Fruit fly (Drosophila melanogaster) whole organism, embryonic: ENCODE data around the gene Mst57Da.

Experiments used
- Ada2b ChIP-seq: fragments of 200-800 bp; sonication (Bioruptor generic); IDR thresholded peaks from 2 replicates; pipeline ENCODE4 v1.3.6; 2022; ENCODE audit warnings: missing biosample characterization, missing genetic modification characterization
- Adf1 ChIP-seq: fragments of 200-800 bp; sonication (Bioruptor generic); IDR thresholded peaks from 2 replicates; pipeline ENCODE4 v1.3.6; 2022; ENCODE audit warnings: missing biosample characterization, missing genetic modification characterization
- CG10267 ChIP-seq: fragments of 200-800 bp; sonication (Bioruptor generic); optimal IDR thresholded peaks from 2 replicates; lab custom pipeline; 2018; ENCODE audit warnings: missing biosample characterization, mild to moderate bottlenecking, missing genetic modification characterization, moderate library complexity
- CG10654 ChIP-seq: fragments of 200-800 bp; sonication (Bioruptor generic); optimal IDR thresholded peaks from 2 replicates; lab custom pipeline; 2016; ENCODE audit warnings: missing biosample characterization, missing genetic modification characterization
- CG11398 ChIP-seq: fragments of 200-800 bp; sonication (Bioruptor generic); optimal IDR thresholded peaks from 2 replicates; lab custom pipeline; 2016; ENCODE audit warnings: missing biosample characterization, missing genetic modification characterization
- CG12071 ChIP-seq: fragments of 200-800 bp; sonication (Bioruptor generic); optimal IDR thresholded peaks from 3 replicates; lab custom pipeline; 2018; ENCODE audit warnings: missing biosample characterization, mild to moderate bottlenecking, missing genetic modification characterization
- CG12744 ChIP-seq: fragments of 200-800 bp; sonication (Bioruptor generic); optimal IDR thresholded peaks from 2 replicates; lab custom pipeline; 2016; ENCODE audit warnings: missing biosample characterization, missing genetic modification characterization
- CG12942 ChIP-seq: fragments of 200-800 bp; sonication (Bioruptor generic); optimal IDR thresholded peaks from 3 replicates; lab custom pipeline; 2016; ENCODE audit warnings: missing biosample characterization, missing genetic modification characterization
- CG15514 ChIP-seq: fragments of 200-800 bp; sonication (Bioruptor generic); optimal IDR thresholded peaks from 3 replicates; lab custom pipeline; 2017; ENCODE audit warnings: missing biosample characterization, missing genetic modification characterization, mild to moderate bottlenecking, moderate library complexity, missing genetic modification reagents
- CG1832 ChIP-seq: fragments of 200-800 bp; sonication (Bioruptor generic); optimal IDR thresholded peaks from 2 replicates; lab custom pipeline; 2017; ENCODE audit warnings: missing biosample characterization, mild to moderate bottlenecking, missing genetic modification characterization, inconsistent platforms
- CG18599 ChIP-seq: fragments of 200-800 bp; sonication (Bioruptor generic); optimal IDR thresholded peaks from 3 replicates; lab custom pipeline; 2017; ENCODE audit warnings: missing biosample characterization, missing genetic modification characterization, mild to moderate bottlenecking, moderate library complexity, missing genetic modification reagents
- CG33557 ChIP-seq: fragments of 200-800 bp; sonication (Bioruptor generic); optimal IDR thresholded peaks from 2 replicates; lab custom pipeline; 2019; ENCODE audit warnings: missing biosample characterization, mild to moderate bottlenecking, missing genetic modification characterization, moderate library complexity
- CG3726 ChIP-seq: fragments of 200-800 bp; sonication (Bioruptor generic); IDR thresholded peaks from 3 replicates; pipeline ENCODE4, ENCODE4 v1.3.6; 2022; ENCODE audit warnings: missing biosample characterization, missing genetic modification characterization
- CG4404 ChIP-seq: fragments of 200-800 bp; sonication (Bioruptor generic); IDR thresholded peaks from 2 replicates; pipeline ENCODE4 v1.3.6; 2022; ENCODE audit warnings: missing biosample characterization, missing genetic modification characterization
- CG5180 ChIP-seq: fragments of 200-800 bp; sonication (Bioruptor generic); optimal IDR thresholded peaks from 3 replicates; lab custom pipeline; 2017; ENCODE audit warnings: missing biosample characterization, missing genetic modification characterization, mild to moderate bottlenecking, moderate library complexity, missing genetic modification reagents
- CG6813 ChIP-seq: fragments of 200-800 bp; sonication (Bioruptor generic); optimal IDR thresholded peaks from 2 replicates; lab custom pipeline; 2017; ENCODE audit warnings: missing biosample characterization, missing genetic modification characterization, mild to moderate bottlenecking, moderate library complexity, missing genetic modification reagents
- CG7357 ChIP-seq: fragments of 200-800 bp; sonication (Bioruptor generic); IDR thresholded peaks from 3 replicates; pipeline ENCODE4 v1.3.6; 2022; ENCODE audit warnings: missing biosample characterization, missing genetic modification characterization
- CG7745 ChIP-seq: fragments of 200-800 bp; sonication (Bioruptor generic); optimal IDR thresholded peaks from 2 replicates; lab custom pipeline; 2018; ENCODE audit warnings: missing biosample characterization, mild to moderate bottlenecking, missing genetic modification characterization, moderate library complexity
- CHES-1-like ChIP-seq: fragments of 200-800 bp; sonication (Bioruptor generic); optimal IDR thresholded peaks from 2 replicates; lab custom pipeline; 2016; ENCODE audit warnings: missing biosample characterization, missing genetic modification characterization
- Deaf1 ChIP-seq: fragments of 200-800 bp; optimal IDR thresholded peaks from 3 replicates; lab custom pipeline; 2019; ENCODE audit warnings: missing biosample characterization, mild to moderate bottlenecking, missing genetic modification characterization, moderate library complexity
- Dip3 ChIP-seq: fragments of 200-800 bp; sonication (Bioruptor generic); optimal IDR thresholded peaks from 3 replicates; lab custom pipeline; 2016; ENCODE audit warnings: missing biosample characterization, missing genetic modification characterization
- Drgx ChIP-seq: fragments of 200-800 bp; sonication (Bioruptor generic); IDR thresholded peaks from 2 replicates; pipeline ENCODE4 v1.3.6; 2022; ENCODE audit warnings: missing biosample characterization, missing genetic modification characterization
- HmgD ChIP-seq: fragments of 200-800 bp; sonication (Bioruptor generic); optimal IDR thresholded peaks from 3 replicates; lab custom pipeline; 2016; ENCODE audit warnings: missing biosample characterization, missing genetic modification characterization
- Hmr ChIP-seq: fragments of 200-800 bp; sonication (Bioruptor generic); optimal IDR thresholded peaks from 3 replicates; lab custom pipeline; 2017; ENCODE audit warnings: mild to moderate bottlenecking, missing biosample characterization, missing genetic modification reagents, missing genetic modification characterization
- Hsf ChIP-seq: fragments of 200-800 bp; sonication (Bioruptor generic); optimal IDR thresholded peaks from 3 replicates; lab custom pipeline; 2016; ENCODE audit warnings: missing biosample characterization, missing genetic modification characterization
- Max ChIP-seq: fragments of 200-800 bp; sonication (Bioruptor generic); optimal IDR thresholded peaks from 2 replicates; lab custom pipeline; 2016; ENCODE audit warnings: missing biosample characterization, mild to moderate bottlenecking, missing genetic modification characterization
- Opbp ChIP-seq: fragments of 200-800 bp; sonication (Bioruptor generic); IDR thresholded peaks from 3 replicates; pipeline ENCODE4 v1.3.6; 2022; ENCODE audit warnings: missing biosample characterization, missing genetic modification characterization; ENCODE audit not compliant: partially characterized antibody
- Poxn ChIP-seq: fragments of 200-800 bp; sonication (Bioruptor generic); IDR thresholded peaks from 2 replicates; pipeline ENCODE4 v1.3.6; 2022; ENCODE audit warnings: missing biosample characterization, missing genetic modification characterization
- Ptx1 ChIP-seq: fragments of 200-800 bp; sonication (Bioruptor generic); IDR thresholded peaks from 2 replicates; pipeline ENCODE4 v1.3.6; 2022; ENCODE audit warnings: missing biosample characterization, missing genetic modification characterization
- Sox102F ChIP-seq: fragments of 200-800 bp; sonication (Bioruptor generic); optimal IDR thresholded peaks from 2 replicates; lab custom pipeline; 2018; ENCODE audit warnings: missing biosample characterization, mild to moderate bottlenecking, missing genetic modification characterization, moderate library complexity
- Vsx1 ChIP-seq: fragments of 200-800 bp; sonication (Bioruptor generic); optimal IDR thresholded peaks from 2 replicates; lab custom pipeline; 2017; ENCODE audit warnings: missing biosample characterization, mild to moderate bottlenecking, missing genetic modification characterization, missing genetic modification reagents
- az2 ChIP-seq: fragments of 200-800 bp; sonication (Bioruptor generic); optimal IDR thresholded peaks from 3 replicates; lab custom pipeline; 2016; ENCODE audit warnings: missing biosample characterization, missing genetic modification characterization
- dysf ChIP-seq: fragments of 200-800 bp; sonication (Bioruptor generic); IDR thresholded peaks from 3 replicates; pipeline ENCODE4 v1.3.6; 2022; ENCODE audit warnings: missing biosample characterization, missing genetic modification characterization
- lab ChIP-seq: fragments of 200-800 bp; sonication (Bioruptor generic); optimal IDR thresholded peaks from 3 replicates; lab custom pipeline; 2017; ENCODE audit warnings: missing biosample characterization, missing genetic modification characterization, mild to moderate bottlenecking, moderate library complexity, missing genetic modification reagents
- oc ChIP-seq: fragments of 200-800 bp; sonication (Bioruptor generic); optimal IDR thresholded peaks from 2 replicates; lab custom pipeline; 2018; ENCODE audit warnings: missing biosample characterization, mild to moderate bottlenecking, missing genetic modification characterization, moderate library complexity
- peb ChIP-seq: fragments of 200-800 bp; sonication (Bioruptor generic); IDR thresholded peaks from 2 replicates; pipeline ENCODE4 v1.3.6; 2022; ENCODE audit warnings: missing biosample characterization, missing genetic modification characterization
- phol ChIP-seq: fragments of 200-800 bp; sonication (Bioruptor generic); optimal IDR thresholded peaks from 3 replicates; lab custom pipeline; 2018; ENCODE audit warnings: missing biosample characterization, mild to moderate bottlenecking, missing genetic modification characterization, moderate library complexity
- pros ChIP-seq: fragments of 200-800 bp; sonication (Bioruptor generic); optimal IDR thresholded peaks from 3 replicates; lab custom pipeline; 2019; ENCODE audit warnings: missing biosample characterization, mild to moderate bottlenecking, missing genetic modification characterization, moderate library complexity
- psq ChIP-seq: fragments of 200-800 bp; sonication (Bioruptor generic); optimal IDR thresholded peaks from 2 replicates; lab custom pipeline; 2017; ENCODE audit warnings: missing biosample characterization, missing genetic modification characterization
- row ChIP-seq: fragments of 200-800 bp; sonication (Bioruptor generic); IDR thresholded peaks from 3 replicates; pipeline ENCODE4 v1.3.6; 2022; ENCODE audit warnings: missing biosample characterization, missing genetic modification characterization
- sc ChIP-seq, 3 experiments: fragments of >200 bp in 2 of 3; fragments of 200-800 bp in 1 of 3; sonication (Bioruptor generic) in 1 of 3; optimal IDR thresholded peaks; 2 replicates in 2 of 3; 3 replicates in 1 of 3; lab custom pipeline; 2017; ENCODE audit warnings: mild to moderate bottlenecking in 1 of 3, missing biosample characterization in 1 of 3, missing genetic modification characterization in 1 of 3, missing genetic modification reagents in 1 of 3
- sens ChIP-seq: fragments of 200-800 bp; sonication (Bioruptor generic); peaks from one replicate; lab custom pipeline; 2016; ENCODE audit warnings: missing biosample characterization, missing genetic modification characterization
- sens-2 ChIP-seq: fragments of 200-800 bp; sonication (Bioruptor generic); IDR thresholded peaks from 2 replicates; pipeline ENCODE4 v1.3.6; 2022; ENCODE audit warnings: missing biosample characterization, missing genetic modification characterization
- slou ChIP-seq: fragments of 200-800 bp; sonication (Bioruptor generic); optimal IDR thresholded peaks from 3 replicates; lab custom pipeline; 2016; ENCODE audit warnings: missing biosample characterization, missing genetic modification characterization
- stwl ChIP-seq: fragments of 200-800 bp; sonication (Bioruptor generic); optimal IDR thresholded peaks from 3 replicates; lab custom pipeline; 2018; ENCODE audit warnings: missing biosample characterization, mild to moderate bottlenecking, missing genetic modification characterization, moderate library complexity
- tgo ChIP-seq: fragments of 200-800 bp; sonication (Bioruptor generic); IDR thresholded peaks from 3 replicates; pipeline ENCODE4 v1.3.6; 2022; ENCODE audit warnings: missing biosample characterization, missing genetic modification characterization
- usp ChIP-seq: fragments of >200 bp; optimal IDR thresholded peaks from 2 replicates; lab custom pipeline; 2017; ENCODE audit warnings: missing biosample characterization, missing genetic modification characterization
- zfh2 ChIP-seq: fragments of 200-800 bp; sonication (Bioruptor generic); optimal IDR thresholded peaks from 2 replicates; lab custom pipeline; 2016; ENCODE audit warnings: missing biosample characterization, missing genetic modification characterization

Mst57Da gene

dm6 chr3R:25880198-25880970, 48.7 kb upstream of the Mst57Da start (continued):
- TF ChIP-seq Vsx1 (GFP tag; lab: Kevin White, UChicago), result no peak
- peak; percentile 66 for TF ChIP-seq Hmr (GFP tag; lab: Kevin White, UChicago)
- TF ChIP-seq CG10267 (tag; lab: Kevin White, UChicago), result peak; percentile 57
- peak; percentile 24 for TF ChIP-seq CG33557 (GFP tag; lab: Kevin White, UChicago)
- peak; percentile 1 for TF ChIP-seq Hsf (GFP tag; lab: Kevin White, UChicago)
- no peak for TF ChIP-seq psq (GFP tag; lab: Kevin White, UChicago)
- peak; percentile 31 for TF ChIP-seq CG10654 (GFP tag; lab: Kevin White, UChicago)
- TF ChIP-seq Opbp (GFP tag; lab: Robert Waterston, UW), result no peak
- peak; percentile 16 for TF ChIP-seq HmgD (GFP tag; lab: Kevin White, UChicago)
- TF ChIP-seq sens-2 (GFP tag; lab: Robert Waterston, UW), result no peak
- no peak for TF ChIP-seq oc
- peak; percentile 68 for TF ChIP-seq phol (tag; lab: Kevin White, UChicago)
- no peak for TF ChIP-seq Adf1
- TF ChIP-seq Dip3 (GFP tag; lab: Kevin White, UChicago), result no peak
- TF ChIP-seq Ptx1 (GFP tag; lab: Robert Waterston, UW), result 0 out of 2 replicates have a peak, but pooled peaks have one; percentile 29
- no peak for TF ChIP-seq CG12942
- peak; percentile 44 for TF ChIP-seq CG6813 (GFP tag; lab: Kevin White, UChicago)
- peak; percentile 64 for TF ChIP-seq Sox102F (GFP tag; lab: Kevin White, UChicago)
- TF ChIP-seq Ada2b (GFP tag; lab: Robert Waterston, UW), result 0 out of 2 replicates have a peak, but pooled peaks have one; percentile 13
- TF ChIP-seq CG4404 (GFP tag; lab: Robert Waterston, UW), result no peak
- peak; percentile 71 for TF ChIP-seq row (GFP tag; lab: Robert Waterston, UW)
- peak; percentile 49; the same call in 1 of the 3 replicates for TF ChIP-seq dysf
- TF ChIP-seq CG1832 (GFP tag; lab: Kevin White, UChicago), result no peak
- peak; percentile 1 for TF ChIP-seq CG5180
- TF ChIP-seq stwl (tag; lab: Kevin White, UChicago), result no peak
- TF ChIP-seq CG7745 (tag; lab: Kevin White, UChicago), result no peak
- no peak for TF ChIP-seq Poxn (GFP tag; lab: Robert Waterston, UW)
- no peak for TF ChIP-seq CG12744 (GFP tag; lab: Kevin White, UChicago)
- peak; percentile 77 for TF ChIP-seq CG18599 (GFP tag; lab: Kevin White, UChicago)
- TF ChIP-seq sc (optimal IDR thresholded peaks at IDR 0.05; lab: Kevin White, UChicago), result no peak
- peak; percentile 45 for TF ChIP-seq sc (GFP tag; optimal IDR thresholded peaks at IDR 0.05; lab: Kevin White, UChicago)
- TF ChIP-seq Max (GFP tag; lab: Kevin White, UChicago), result no peak
- 0 out of 2 replicates have a peak, but pooled peaks have one; percentile 19 for TF ChIP-seq peb (GFP tag; lab: Robert Waterston, UW)
- no peak for TF ChIP-seq pros (GFP tag; lab: Kevin White, UChicago)
- peak; percentile 72 for TF ChIP-seq lab (GFP tag; lab: Kevin White, UChicago)
- no peak for TF ChIP-seq CG7357 (GFP tag; lab: Robert Waterston, UW)
- no peak for TF ChIP-seq CHES-1-like
- peak; percentile 3 for TF ChIP-seq az2
- TF ChIP-seq Deaf1, result peak; percentile 8
- TF ChIP-seq zfh2 (GFP tag; lab: Kevin White, UChicago), result no peak
- TF ChIP-seq Drgx, result no peak; the same call in none of the 2 replicates
- peak; percentile 4 for TF ChIP-seq CG12071 (GFP tag; lab: Kevin White, UChicago)
- TF ChIP-seq usp (GFP tag; lab: Kevin White, UChicago), result no peak
- peak; percentile 37 for TF ChIP-seq sens
- TF ChIP-seq CG11398 (GFP tag; lab: Kevin White, UChicago), result no peak
- 0 out of 3 replicates have a peak, but pooled peaks have one; percentile 36 for TF ChIP-seq tgo (GFP tag; lab: Robert Waterston, UW)
- TF ChIP-seq CG15514 (GFP tag; lab: Kevin White, UChicago), result peak; percentile 10
- TF ChIP-seq slou (GFP tag; lab: Kevin White, UChicago), result no peak
- TF ChIP-seq CG3726 (GFP tag; lab: Robert Waterston, UW), result no peak
